ENCODE assay signal across 2 fruit fly cellular contexts in the genomic region with DNA sequence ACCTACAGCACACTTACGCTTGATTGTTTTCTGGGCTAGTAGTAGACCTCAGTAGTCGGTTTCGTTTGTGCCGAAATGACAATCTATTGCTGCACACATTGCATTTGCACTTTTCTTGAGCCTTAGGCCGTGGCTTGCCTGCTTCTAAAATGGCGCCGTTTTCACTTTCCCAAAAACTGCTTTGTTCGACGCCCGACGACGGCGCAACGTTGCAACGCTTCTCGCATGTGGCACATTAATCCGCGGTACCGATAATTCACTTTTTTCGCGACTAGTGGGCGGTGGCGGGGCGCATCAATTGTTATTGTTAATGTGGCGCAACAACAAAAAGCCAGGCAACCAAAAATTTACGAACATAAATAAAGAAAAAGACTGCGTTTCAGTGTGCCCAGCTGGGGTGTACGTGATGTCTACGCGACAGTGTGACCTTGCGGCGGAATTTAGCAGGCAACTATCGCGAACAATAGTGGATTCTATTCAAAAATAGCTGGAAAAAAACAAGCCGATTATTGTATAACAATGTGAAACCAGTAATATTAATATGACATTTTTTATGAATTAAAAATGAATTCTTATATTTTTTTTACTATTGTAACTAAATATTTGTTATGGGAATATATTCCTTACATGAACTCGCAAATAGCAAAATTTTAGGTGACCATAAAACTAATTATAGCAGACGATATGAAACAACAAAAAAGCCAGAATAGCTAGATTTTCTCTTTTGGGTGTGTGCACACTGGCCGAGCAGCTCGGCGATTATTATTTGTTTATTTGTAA.
A peak's percentile ranks its signal among the peaks of the same experiment; 100 is the strongest.
TF ChIP-seq lines count a peak whose summit lies in the region.

ash1 (minus strand) TSS at position 387 of the 780 bp plus-strand sequence.
Taf6 (plus strand) TSS at position 720 of the 780 bp plus-strand sequence.

TF ChIP-seq in whole organism, adult, 20 proteins besides CTCF, POLR2A, EP300 and RAD21 (continued from another document):
- TF ChIP-seq ovo (GFP tag; optimal IDR thresholded peaks at IDR 0.05; lab: Kevin White, UChicago), result no peak
- no peak for TF ChIP-seq pad (GFP tag; optimal IDR thresholded peaks at IDR 0.05; lab: Kevin White, UChicago)
- TF ChIP-seq CG7101 (tag; optimal IDR thresholded peaks at IDR 0.05; lab: Kevin White, UChicago), result no peak

TF ChIP-seq in whole organism, embryonic, 481 proteins besides CTCF, POLR2A, EP300 and RAD21 (continued from another document and continues in another):
- peak; percentile 70 for TF ChIP-seq vnd (GFP tag; IDR thresholded peaks at IDR 0.05; lab: Robert Waterston, UW; ENCODE audit: partially characterized antibody)
- no peak for TF ChIP-seq bsh (GFP tag; optimal IDR thresholded peaks at IDR 0.05; lab: Kevin White, UChicago)
- no peak for TF ChIP-seq CG1024 (GFP tag; IDR thresholded peaks at IDR 0.05; lab: Robert Waterston, UW)
- no peak for TF ChIP-seq gt (GFP tag; IDR thresholded peaks at IDR 0.05; lab: Robert Waterston, UW)
- TF ChIP-seq CG32532 (GFP tag; IDR thresholded peaks at IDR 0.05; lab: Robert Waterston, UW), result no peak
- TF ChIP-seq Chrac-16 (GFP tag; optimal IDR thresholded peaks at IDR 0.05; lab: Kevin White, UChicago), result no peak
- no peak for TF ChIP-seq lilli (GFP tag; optimal IDR thresholded peaks at IDR 0.05; lab: Kevin White, UChicago)
- TF ChIP-seq CG9932 (GFP tag; IDR thresholded peaks at IDR 0.05; lab: Robert Waterston, UW), result no peak; the same call in 1 of the 2 replicates
- no peak for TF ChIP-seq CG17186 (GFP tag; optimal IDR thresholded peaks at IDR 0.05; lab: Kevin White, UChicago)
- no peak for TF ChIP-seq sens (GFP tag; lab: Kevin White, UChicago)
- TF ChIP-seq ATbp (GFP tag; optimal IDR thresholded peaks at IDR 0.05; lab: Kevin White, UChicago), result no peak
- no peak for TF ChIP-seq shn (GFP tag; optimal IDR thresholded peaks at IDR 0.05; lab: Kevin White, UChicago)
- TF ChIP-seq lola (GFP tag; optimal IDR thresholded peaks at IDR 0.05; lab: Kevin White, UChicago), result peak in 1 of 3 experiments; percentile 38
- TF ChIP-seq Ravus (GFP tag; IDR thresholded peaks at IDR 0.05; lab: Robert Waterston, UW), result no peak
- peak; percentile 81 for TF ChIP-seq Blimp-1 (GFP tag; optimal IDR thresholded peaks at IDR 0.05; lab: Kevin White, UChicago)
- TF ChIP-seq corto (GFP tag; optimal IDR thresholded peaks at IDR 0.05; lab: Kevin White, UChicago), result no peak
- no peak for TF ChIP-seq CG11085 (GFP tag; IDR thresholded peaks at IDR 0.05; lab: Robert Waterston, UW)
- peak; percentile 64 for TF ChIP-seq pzg (GFP tag; optimal IDR thresholded peaks at IDR 0.05; lab: Kevin White, UChicago)
- no peak for TF ChIP-seq CG18011 (GFP tag; optimal IDR thresholded peaks at IDR 0.05; lab: Kevin White, UChicago)
- TF ChIP-seq hth (optimal IDR thresholded peaks at IDR 0.05; lab: Kevin White, UChicago), result no peak
- no peak for TF ChIP-seq CG11695 (GFP tag; IDR thresholded peaks at IDR 0.05; lab: Robert Waterston, UW)
- no peak for TF ChIP-seq crol (GFP tag; IDR thresholded peaks at IDR 0.05; lab: Robert Waterston, UW)
- no peak for TF ChIP-seq CG4730 (GFP tag; IDR thresholded peaks at IDR 0.05; lab: Robert Waterston, UW)
- TF ChIP-seq Hand (GFP tag; optimal IDR thresholded peaks at IDR 0.05; lab: Kevin White, UChicago), result no peak
- TF ChIP-seq gem (tag; optimal IDR thresholded peaks at IDR 0.05; lab: Kevin White, UChicago), result no peak
- TF ChIP-seq CG10147 (GFP tag; optimal IDR thresholded peaks at IDR 0.05; lab: Kevin White, UChicago), result peak; percentile 76
- TF ChIP-seq CG8359 (GFP tag; optimal IDR thresholded peaks at IDR 0.05; lab: Kevin White, UChicago; ENCODE audit: borderline replicate concordance), result no peak
- no peak for TF ChIP-seq slp2 (GFP tag; optimal IDR thresholded peaks at IDR 0.05; lab: Kevin White, UChicago)
- TF ChIP-seq bbx (GFP tag; IDR thresholded peaks at IDR 0.05; lab: Robert Waterston, UW; ENCODE audit: partially characterized antibody), result 0 out of 2 replicates have a peak, but pooled peaks have one; percentile 20
- peak in 1 of 2 experiments; percentile 28 for TF ChIP-seq tll (GFP tag; optimal IDR thresholded peaks at IDR 0.05; lab: Kevin White, UChicago)
- no peak for TF ChIP-seq CG10366 (GFP tag; IDR thresholded peaks at IDR 0.05; lab: Robert Waterston, UW)
- no peak for TF ChIP-seq eve (GFP tag; optimal IDR thresholded peaks at IDR 0.05; lab: Kevin White, UChicago)
- no peak for TF ChIP-seq ara (GFP tag; IDR thresholded peaks at IDR 0.05; lab: Robert Waterston, UW)
- TF ChIP-seq esg (GFP tag; conservative IDR thresholded peaks at IDR 0.05; lab: Robert Waterston, UW), result no peak
- no peak for TF ChIP-seq pnt (GFP tag; optimal IDR thresholded peaks at IDR 0.05; lab: Kevin White, UChicago)
- no peak for TF ChIP-seq CG8290 (GFP tag; optimal IDR thresholded peaks at IDR 0.05; lab: Kevin White, UChicago)
- TF ChIP-seq CG8290 (tag; optimal IDR thresholded peaks at IDR 0.05; lab: Kevin White, UChicago), result no peak
- no peak for TF ChIP-seq CG11696 (GFP tag; IDR thresholded peaks at IDR 0.05; lab: Robert Waterston, UW)
- TF ChIP-seq Abd-B (GFP tag; optimal IDR thresholded peaks at IDR 0.05; lab: Kevin White, UChicago), result peak; percentile 84
- TF ChIP-seq jigr1 (GFP tag; IDR thresholded peaks at IDR 0.05; lab: Robert Waterston, UW), result no peak
- TF ChIP-seq sqz (GFP tag; optimal IDR thresholded peaks at IDR 0.05; lab: Kevin White, UChicago), result no peak
- no peak for TF ChIP-seq E2f1 (GFP tag; IDR thresholded peaks at IDR 0.05; lab: Robert Waterston, UW)
- no peak for TF ChIP-seq CG3407 (GFP tag; optimal IDR thresholded peaks at IDR 0.05; lab: Kevin White, UChicago)
- peak; percentile 58; the same call in 1 of the 2 replicates for TF ChIP-seq inv (GFP tag; IDR thresholded peaks at IDR 0.05; lab: Robert Waterston, UW; ENCODE audit: partially characterized antibody)
- 0 out of 3 replicates have a peak, but pooled peaks have one; percentile 39 for TF ChIP-seq CG34224 (GFP tag; IDR thresholded peaks at IDR 0.05; lab: Robert Waterston, UW; ENCODE audit: partially characterized antibody)
- no peak for TF ChIP-seq luna (GFP tag; optimal IDR thresholded peaks at IDR 0.05; lab: Kevin White, UChicago)
- no peak for TF ChIP-seq tup (GFP tag; optimal IDR thresholded peaks at IDR 0.05; lab: Kevin White, UChicago)
- TF ChIP-seq GATAe (GFP tag; conservative IDR thresholded peaks at IDR 0.05; lab: Robert Waterston, UW), result no peak
- no peak for TF ChIP-seq ssp (GFP tag; IDR thresholded peaks at IDR 0.05; lab: Robert Waterston, UW)
- no peak for TF ChIP-seq Adf1 (GFP tag; IDR thresholded peaks at IDR 0.05; lab: Robert Waterston, UW)
- no peak for TF ChIP-seq CG31224 (GFP tag; IDR thresholded peaks at IDR 0.05; lab: Robert Waterston, UW)
- TF ChIP-seq pfk (GFP tag; optimal IDR thresholded peaks at IDR 0.05; lab: Kevin White, UChicago), result no peak
- no peak for TF ChIP-seq Rx (GFP tag; IDR thresholded peaks at IDR 0.05; lab: Robert Waterston, UW)
- TF ChIP-seq Jarid2 (GFP tag; optimal IDR thresholded peaks at IDR 0.05; lab: Kevin White, UChicago), result no peak
- TF ChIP-seq Sin3A (optimal IDR thresholded peaks at IDR 0.05; lab: Kevin White, UChicago), result peak; percentile 90
- TF ChIP-seq gro (GFP tag; optimal IDR thresholded peaks at IDR 0.05; lab: Kevin White, UChicago), result no peak
- no peak for TF ChIP-seq sens-2 (GFP tag; IDR thresholded peaks at IDR 0.05; lab: Robert Waterston, UW)
- TF ChIP-seq CG2889 (GFP tag; IDR thresholded peaks at IDR 0.05; lab: Robert Waterston, UW), result no peak
- TF ChIP-seq CG34422 (GFP tag; IDR thresholded peaks at IDR 0.05; lab: Robert Waterston, UW), result 0 out of 3 replicates have a peak, but pooled peaks have one; percentile 11
- TF ChIP-seq sc (optimal IDR thresholded peaks at IDR 0.05; lab: Kevin White, UChicago), result no peak
- TF ChIP-seq sc (GFP tag; optimal IDR thresholded peaks at IDR 0.05; lab: Kevin White, UChicago), result no peak
- peak; percentile 69 for TF ChIP-seq MESR4 (GFP tag; optimal IDR thresholded peaks at IDR 0.05; lab: Kevin White, UChicago)
- TF ChIP-seq CG10979 (tag; optimal IDR thresholded peaks at IDR 0.05; lab: Kevin White, UChicago), result no peak
- TF ChIP-seq da (GFP tag; optimal IDR thresholded peaks at IDR 0.05; lab: Kevin White, UChicago), result no peak
- TF ChIP-seq CG12769 (tag; optimal IDR thresholded peaks at IDR 0.05; lab: Kevin White, UChicago), result no peak
- TF ChIP-seq CG16779 (GFP tag; IDR thresholded peaks at IDR 0.05; lab: Robert Waterston, UW), result no peak
- TF ChIP-seq chn (GFP tag; optimal IDR thresholded peaks at IDR 0.05; lab: Kevin White, UChicago), result no peak
- TF ChIP-seq trem (tag; optimal IDR thresholded peaks at IDR 0.05; lab: Kevin White, UChicago), result peak; percentile 78
- TF ChIP-seq Fer2 (tag; optimal IDR thresholded peaks at IDR 0.05; lab: Kevin White, UChicago), result no peak
- TF ChIP-seq nom (GFP tag; optimal IDR thresholded peaks at IDR 0.05; lab: Kevin White, UChicago), result no peak
- no peak for TF ChIP-seq Aef1 (GFP tag; IDR thresholded peaks at IDR 0.05; lab: Robert Waterston, UW)
- no peak for TF ChIP-seq CkIIα-i1 (GFP tag; IDR thresholded peaks at IDR 0.05; lab: Robert Waterston, UW)
- TF ChIP-seq eyg (GFP tag; optimal IDR thresholded peaks at IDR 0.05; lab: Kevin White, UChicago), result no peak
- TF ChIP-seq cato (GFP tag; optimal IDR thresholded peaks at IDR 0.05; lab: Kevin White, UChicago; ENCODE audit: borderline replicate concordance), result no peak
- TF ChIP-seq exex (tag; optimal IDR thresholded peaks at IDR 0.05; lab: Kevin White, UChicago), result no peak
- no peak for TF ChIP-seq peb (GFP tag; IDR thresholded peaks at IDR 0.05; lab: Robert Waterston, UW)
- TF ChIP-seq CG6854 (GFP tag; optimal IDR thresholded peaks at IDR 0.05; lab: Kevin White, UChicago), result no peak
- no peak for TF ChIP-seq fru (optimal IDR thresholded peaks at IDR 0.05; lab: Kevin White, UChicago)
- no peak for TF ChIP-seq dan (GFP tag; IDR thresholded peaks at IDR 0.05; lab: Robert Waterston, UW)
- no peak for TF ChIP-seq mirr (GFP tag; optimal IDR thresholded peaks at IDR 0.05; lab: Kevin White, UChicago)
- TF ChIP-seq wor (GFP tag; IDR thresholded peaks at IDR 0.05; lab: Robert Waterston, UW), result no peak
- TF ChIP-seq CG18599 (GFP tag; optimal IDR thresholded peaks at IDR 0.05; lab: Kevin White, UChicago), result no peak
- no peak for TF ChIP-seq HHEX (GFP tag; optimal IDR thresholded peaks at IDR 0.05; lab: Kevin White, UChicago)
- no peak for TF ChIP-seq CG1603 (tag; optimal IDR thresholded peaks at IDR 0.05; lab: Kevin White, UChicago)
- no peak for TF ChIP-seq rib (GFP tag; IDR thresholded peaks at IDR 0.05; lab: Robert Waterston, UW)
- TF ChIP-seq cas (GFP tag; IDR thresholded peaks at IDR 0.05; lab: Robert Waterston, UW), result no peak
- peak; percentile 54 for TF ChIP-seq CG17829 (tag; optimal IDR thresholded peaks at IDR 0.05; lab: Kevin White, UChicago)
- TF ChIP-seq CG7963 (GFP tag; IDR thresholded peaks at IDR 0.05; lab: Robert Waterston, UW; ENCODE audit: partially characterized antibody), result peak; percentile 49; the same call in 1 of the 3 replicates
- TF ChIP-seq Eip74EF (GFP tag; optimal IDR thresholded peaks at IDR 0.05; lab: Kevin White, UChicago), result no peak
- no peak for TF ChIP-seq tgo (GFP tag; IDR thresholded peaks at IDR 0.05; lab: Robert Waterston, UW)
- no peak for TF ChIP-seq CG9876 (GFP tag; optimal IDR thresholded peaks at IDR 0.05; lab: Kevin White, UChicago)
- TF ChIP-seq Hsf (GFP tag; optimal IDR thresholded peaks at IDR 0.05; lab: Kevin White, UChicago), result no peak
- TF ChIP-seq Sry-β (GFP tag; optimal IDR thresholded peaks at IDR 0.05; lab: Kevin White, UChicago), result peak; percentile 86
- TF ChIP-seq oc (tag; optimal IDR thresholded peaks at IDR 0.05; lab: Kevin White, UChicago), result no peak
- TF ChIP-seq maf-S (GFP tag; optimal IDR thresholded peaks at IDR 0.05; lab: Kevin White, UChicago), result no peak
- no peak for TF ChIP-seq org-1 (GFP tag; optimal IDR thresholded peaks at IDR 0.05; lab: Kevin White, UChicago)
- peak; percentile 30; the same call in 1 of the 2 replicates for TF ChIP-seq Dref (GFP tag; IDR thresholded peaks at IDR 0.05; lab: Robert Waterston, UW)
- TF ChIP-seq Hr3 (GFP tag; optimal IDR thresholded peaks at IDR 0.05; lab: Kevin White, UChicago), result no peak
- TF ChIP-seq CG6791 (GFP tag; IDR thresholded peaks at IDR 0.05; lab: Robert Waterston, UW; ENCODE audit: partially characterized antibody), result peak; percentile 67
- TF ChIP-seq CG18476 (GFP tag; optimal IDR thresholded peaks at IDR 0.05; lab: Kevin White, UChicago), result no peak
- no peak for TF ChIP-seq CG5245 (GFP tag; optimal IDR thresholded peaks at IDR 0.05; lab: Kevin White, UChicago)
- TF ChIP-seq CG3847 (GFP tag; IDR thresholded peaks at IDR 0.05; lab: Robert Waterston, UW), result peak; percentile 29; the same call in 1 of the 2 replicates
- TF ChIP-seq ttk (GFP tag; IDR thresholded peaks at IDR 0.05; lab: Robert Waterston, UW), result no peak
- no peak for TF ChIP-seq CG17361 (GFP tag; IDR thresholded peaks at IDR 0.05; lab: Robert Waterston, UW)
- no peak for TF ChIP-seq ci (GFP tag; IDR thresholded peaks at IDR 0.05; lab: Robert Waterston, UW)
- TF ChIP-seq CG12391 (tag; optimal IDR thresholded peaks at IDR 0.05; lab: Kevin White, UChicago), result peak; percentile 56
- TF ChIP-seq CG16813 (GFP tag; IDR thresholded peaks at IDR 0.05; lab: Robert Waterston, UW; ENCODE audit: partially characterized antibody), result peak; percentile 75
- peak in 1 of 2 experiments; percentile 75 for TF ChIP-seq Pdp1 (GFP tag; optimal IDR thresholded peaks at IDR 0.05; lab: Kevin White, UChicago)
- TF ChIP-seq CG9437 (GFP tag; optimal IDR thresholded peaks at IDR 0.05; lab: Kevin White, UChicago), result no peak
- peak; percentile 16 for TF ChIP-seq CG13424 (tag; optimal IDR thresholded peaks at IDR 0.05; lab: Kevin White, UChicago)
- TF ChIP-seq Lim3 (GFP tag; IDR thresholded peaks at IDR 0.05; lab: Robert Waterston, UW), result no peak
- TF ChIP-seq run (tag; optimal IDR thresholded peaks at IDR 0.05; lab: Kevin White, UChicago), result no peak
- TF ChIP-seq gsb-n (tag; optimal IDR thresholded peaks at IDR 0.05; lab: Kevin White, UChicago), result no peak
- TF ChIP-seq h (optimal IDR thresholded peaks at IDR 0.05; lab: Kevin White, UChicago), result no peak
- TF ChIP-seq CG15696 (tag; optimal IDR thresholded peaks at IDR 0.05; lab: Kevin White, UChicago), result no peak
- no peak for TF ChIP-seq pros (GFP tag; optimal IDR thresholded peaks at IDR 0.05; lab: Kevin White, UChicago)
- TF ChIP-seq CG34376 (GFP tag; optimal IDR thresholded peaks at IDR 0.05; lab: Kevin White, UChicago), result no peak
- TF ChIP-seq chinmo (GFP tag; IDR thresholded peaks at IDR 0.05; lab: Robert Waterston, UW; ENCODE audit: partially characterized antibody), result 0 out of 4 replicates have a peak, but pooled peaks have one; percentile 11
- no peak for TF ChIP-seq fd96Cb (tag; optimal IDR thresholded peaks at IDR 0.05; lab: Kevin White, UChicago)
- peak; percentile 11 for TF ChIP-seq dmrt11E (tag; optimal IDR thresholded peaks at IDR 0.05; lab: Kevin White, UChicago)
- no peak for TF ChIP-seq ems (GFP tag; optimal IDR thresholded peaks at IDR 0.05; lab: Kevin White, UChicago)
- no peak for TF ChIP-seq zfh1 (GFP tag; IDR thresholded peaks at IDR 0.05; lab: Robert Waterston, UW)
